Fruit fly (Drosophila melanogaster) S2 (cell line): ENCODE results near the gene PolE1.

Experiments
- CG8478 ChIP-seq: fragments of >200 bp; optimal IDR thresholded peaks from 2 replicates; lab custom pipeline; 2018
- CTCF ChIP-seq, 2 experiments: fragments of >200 bp; optimal IDR thresholded peaks; 2 replicates each; lab custom pipeline; 2018

Gene PolE1

DNA sequence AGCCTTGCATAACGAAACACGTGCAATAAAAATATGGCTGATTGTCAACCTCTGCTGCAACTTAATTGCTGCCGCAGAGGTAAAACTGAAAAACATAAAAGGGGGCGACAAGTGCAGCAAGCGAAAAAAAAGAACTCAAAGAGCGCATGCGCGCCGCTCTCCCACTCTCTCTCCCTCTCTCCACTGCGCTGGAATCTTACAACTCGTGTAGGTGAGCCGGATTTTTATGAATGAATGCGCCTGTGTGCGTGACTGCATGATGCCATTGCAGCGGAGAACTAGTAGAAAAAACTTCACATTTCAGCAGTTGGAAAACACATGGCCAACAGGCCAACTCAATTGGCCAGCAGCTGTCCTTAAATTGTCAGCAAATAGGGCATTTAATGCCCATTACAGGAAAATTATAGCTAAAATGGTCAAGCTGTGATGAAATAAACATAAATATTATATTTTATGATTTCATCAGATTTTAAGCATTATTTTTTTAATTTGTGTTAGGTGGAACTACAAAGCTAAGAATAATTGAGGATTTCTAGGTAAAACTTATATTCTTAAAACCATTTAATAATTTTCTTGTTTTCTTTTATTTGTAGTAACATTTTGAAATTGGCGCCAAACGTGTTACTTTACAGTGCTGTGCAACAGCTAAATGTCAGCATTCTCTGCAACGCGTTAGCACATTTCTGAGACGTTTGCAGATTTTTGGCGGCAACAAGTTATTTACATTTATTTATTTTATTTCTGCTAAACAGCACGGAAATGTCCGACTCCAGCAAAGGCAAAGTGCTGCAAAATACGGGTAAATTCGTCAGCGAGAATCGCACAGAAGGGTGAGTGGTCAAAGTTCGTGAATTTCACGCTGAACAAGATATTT lies at the start of gene PolE1:
Gene PolE1 (plus strand): TSS at position 697 of the 874 bp plus-strand sequence.
- no peak for TF ChIP-seq CTCF (optimal IDR thresholded peaks at IDR 0.05; lab: Kevin White, UChicago)
- TF ChIP-seq CG8478 (lab: Kevin White, UChicago): no peak

DNA sequence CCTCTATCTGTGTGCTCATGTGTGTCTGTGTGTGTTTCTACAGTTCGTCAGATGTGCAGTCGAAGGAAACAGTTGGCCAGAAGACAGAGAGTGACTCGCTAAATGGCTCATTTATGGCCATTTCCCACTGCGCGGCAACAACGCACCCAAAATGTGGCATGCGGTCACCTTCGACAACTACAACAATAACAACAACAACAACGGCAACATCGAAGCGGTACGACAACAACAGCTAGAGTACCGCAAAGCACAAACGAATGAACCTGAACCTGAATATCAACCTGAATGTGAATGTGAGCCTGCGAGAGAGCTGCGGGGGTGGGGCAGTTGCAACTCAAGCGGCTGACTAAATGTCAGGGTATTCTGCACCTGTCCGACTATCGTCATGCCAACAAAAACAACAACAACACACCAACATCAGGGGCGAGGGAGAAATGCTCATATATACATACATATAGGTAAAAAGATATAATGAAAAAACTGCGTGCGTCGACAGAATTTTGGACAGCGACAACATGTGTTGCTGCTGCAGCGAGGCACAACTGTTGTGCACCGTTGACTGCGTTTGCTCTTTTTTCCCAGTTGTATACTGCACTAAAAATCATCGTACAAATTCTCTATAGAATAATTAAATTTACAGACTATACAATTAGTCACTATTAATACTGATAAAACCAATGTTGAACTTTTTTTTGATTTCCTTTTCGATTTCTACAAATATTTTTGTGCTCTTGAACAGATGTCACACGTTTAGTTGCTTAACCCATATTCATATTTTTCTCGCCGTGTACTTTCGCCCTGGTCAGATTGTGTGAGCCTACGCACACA lies 47.6 kb upstream of the PolE1 start:
- TF ChIP-seq CTCF (optimal IDR thresholded peaks at IDR 0.05; lab: Kevin White, UChicago): no peak
- TF ChIP-seq CG8478 (lab: Kevin White, UChicago): no peak

DNA sequence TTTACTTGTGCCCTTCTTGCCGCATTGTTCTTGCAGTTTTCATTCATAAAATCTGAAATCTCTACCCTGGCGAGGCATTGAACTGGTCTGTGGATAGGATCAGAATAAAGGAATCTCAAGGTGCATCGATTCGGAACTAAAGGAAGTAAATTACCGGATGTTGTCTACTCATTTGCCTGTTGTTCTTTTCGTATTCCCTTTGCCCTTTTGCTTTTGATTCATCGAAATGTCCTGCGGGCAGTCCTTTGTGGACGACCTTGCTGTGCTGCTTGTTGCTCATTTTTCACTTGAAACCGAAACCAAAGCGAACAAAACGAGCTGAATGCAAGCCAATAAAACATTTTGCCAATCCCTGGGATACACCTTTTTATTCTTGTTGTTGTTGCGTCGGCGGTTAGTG lies 46.7 kb upstream of the PolE1 start:
- no peak for TF ChIP-seq CG8478 (lab: Kevin White, UChicago)
- no peak for TF ChIP-seq CTCF (optimal IDR thresholded peaks at IDR 0.05; lab: Kevin White, UChicago)

DNA sequence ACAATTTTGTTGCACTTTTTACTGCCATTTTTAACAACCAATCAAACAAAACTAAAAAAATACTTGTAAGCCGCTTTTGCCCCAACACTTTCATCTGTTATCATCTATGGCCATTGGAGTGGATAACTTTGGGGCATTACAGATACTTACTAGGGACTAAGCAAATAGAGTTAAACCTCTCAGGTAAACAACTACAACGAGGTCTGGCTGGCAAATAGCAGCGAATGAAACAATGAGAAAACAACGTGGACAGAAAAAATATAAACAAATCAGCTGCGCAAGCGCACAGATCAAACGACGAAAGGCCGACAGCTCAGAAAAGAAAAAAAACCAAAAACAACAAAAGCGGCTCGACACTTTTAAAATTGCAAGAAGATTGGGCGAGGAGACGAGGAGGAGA lies 45.8 kb upstream of the PolE1 start:
- TF ChIP-seq CG8478 (lab: Kevin White, UChicago) (no peak), CTCF (optimal IDR thresholded peaks at IDR 0.05; lab: Kevin White, UChicago) (no peak)

DNA sequence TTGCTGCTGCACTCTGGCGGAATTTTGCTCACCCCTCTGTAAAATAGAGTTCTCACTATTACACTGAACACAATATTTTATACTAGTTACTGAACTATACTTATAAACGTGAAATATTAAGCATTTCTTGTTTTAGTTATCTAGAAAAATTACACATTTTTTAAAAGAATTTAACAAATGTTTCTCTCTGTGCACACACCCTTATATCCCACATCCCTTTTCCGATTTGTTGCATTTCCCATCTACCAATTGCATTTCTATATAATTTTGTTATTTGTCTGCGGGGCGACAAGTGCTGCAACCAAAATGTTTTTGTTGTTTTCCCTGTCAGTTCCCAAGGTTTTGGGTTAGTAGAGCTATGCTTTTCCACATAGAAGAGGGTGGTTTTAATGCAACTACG lies 44.6 kb upstream of the PolE1 start:
- TF ChIP-seq CG8478 (lab: Kevin White, UChicago) (no peak), CTCF (optimal IDR thresholded peaks at IDR 0.05; lab: Kevin White, UChicago) (no peak)

DNA sequence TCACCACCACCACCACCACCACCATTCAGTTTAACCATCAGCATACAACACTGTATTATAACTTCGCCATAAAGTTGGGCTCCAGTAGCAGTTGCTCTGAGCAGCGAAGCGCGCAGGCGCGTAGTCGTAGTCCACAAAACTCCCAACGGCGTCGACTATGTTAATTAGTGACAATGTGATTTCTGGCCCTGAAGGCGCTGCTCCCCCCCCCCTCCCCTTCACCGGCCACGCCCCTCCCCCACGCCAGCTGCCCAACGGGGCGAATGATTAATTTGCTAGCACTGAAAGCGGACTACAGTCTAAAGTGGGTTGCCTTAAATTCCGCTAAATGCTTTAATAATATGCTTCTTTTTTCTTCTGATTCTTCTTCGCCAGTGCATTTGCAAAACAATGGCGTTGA lies 41.1 kb upstream of the PolE1 start:
- TF ChIP-seq CTCF (optimal IDR thresholded peaks at IDR 0.05; lab: Kevin White, UChicago) (no peak), CG8478 (lab: Kevin White, UChicago) (no peak)

DNA sequence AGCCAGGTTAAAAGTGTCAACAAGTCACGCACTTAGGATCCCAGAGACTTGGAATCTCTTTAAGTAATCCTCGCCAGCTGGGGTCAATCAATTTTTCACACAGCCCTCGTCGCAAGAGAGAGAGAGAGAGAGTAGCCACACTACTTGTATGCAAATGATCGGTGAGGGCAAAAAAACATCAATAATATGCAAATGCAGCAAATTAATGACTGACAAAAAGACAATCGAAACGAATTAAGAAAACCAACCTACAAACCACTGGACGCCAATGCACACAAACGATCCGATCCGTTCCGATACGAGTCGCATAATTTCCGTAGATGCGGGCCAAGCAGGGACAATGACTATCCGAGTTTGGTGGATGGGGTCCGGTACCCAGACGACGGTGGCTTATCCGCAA lies 38.2 kb upstream of the PolE1 start:
- TF ChIP-seq CG8478 (lab: Kevin White, UChicago) (no peak), CTCF (optimal IDR thresholded peaks at IDR 0.05; lab: Kevin White, UChicago) (no peak)

DNA sequence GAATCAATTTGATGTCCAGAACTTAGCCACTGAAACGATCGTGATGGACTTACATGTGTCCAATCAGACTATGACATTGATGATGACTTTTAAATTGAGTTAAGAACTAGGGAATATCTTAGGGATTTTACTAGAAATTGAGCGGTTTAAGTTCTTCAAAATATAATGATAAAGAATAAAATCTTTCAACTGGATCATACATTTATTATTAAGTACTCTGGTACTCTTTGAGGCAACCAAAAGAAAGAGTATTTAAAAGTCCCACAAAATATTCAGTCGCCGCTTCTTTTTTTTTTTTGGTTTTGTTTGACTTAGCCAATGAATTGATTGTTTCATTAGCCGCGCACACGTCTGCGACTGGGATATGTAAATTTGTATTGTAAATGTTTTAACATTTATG lies 37.8 kb upstream of the PolE1 start:
- TF ChIP-seq CG8478 (lab: Kevin White, UChicago): no peak
- no peak for TF ChIP-seq CTCF (optimal IDR thresholded peaks at IDR 0.05; lab: Kevin White, UChicago)

DNA sequence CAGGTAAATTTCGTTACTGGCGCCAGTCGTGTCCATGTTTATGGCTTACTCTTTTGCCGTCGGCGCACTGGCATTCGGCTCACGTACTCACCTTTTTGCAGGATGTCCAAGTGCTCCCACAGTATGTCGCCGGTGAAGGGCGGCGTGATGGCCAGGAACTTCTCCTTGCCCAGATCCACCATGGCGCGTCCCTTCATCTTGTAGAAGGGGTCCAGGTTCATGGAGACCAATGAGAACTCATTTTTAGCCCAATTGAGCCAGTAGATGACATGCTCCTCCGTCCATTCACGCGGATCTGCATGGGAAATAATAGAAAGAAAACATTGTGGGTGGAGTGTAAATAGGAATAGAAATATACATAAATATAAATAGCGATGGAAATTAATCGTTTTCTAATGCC lies 35.1 kb upstream of the PolE1 start:
- TF ChIP-seq CTCF (optimal IDR thresholded peaks at IDR 0.05; lab: Kevin White, UChicago) (no peak), CG8478 (lab: Kevin White, UChicago) (no peak)

DNA sequence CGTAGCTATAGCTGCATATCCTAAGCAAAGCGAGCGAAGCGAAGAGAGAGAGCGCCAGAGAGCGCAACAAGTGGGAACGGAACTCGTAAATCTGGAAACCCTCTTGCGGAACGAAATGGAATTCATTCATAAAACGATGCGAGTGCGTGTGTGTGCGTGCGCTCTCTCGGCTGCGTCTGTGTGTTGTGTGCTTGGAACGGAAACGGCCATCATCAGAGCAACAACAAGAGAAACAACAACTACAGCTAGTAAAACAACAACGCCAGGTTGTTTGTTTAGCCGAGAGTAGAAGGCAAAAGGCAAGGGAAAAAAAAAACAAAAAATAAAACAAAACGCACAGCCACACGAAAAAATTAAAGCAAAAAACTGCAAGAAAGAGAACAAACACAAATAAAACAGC lies 33.6 kb upstream of the PolE1 start:
- TF ChIP-seq CG8478 (lab: Kevin White, UChicago): no peak
- TF ChIP-seq CTCF (optimal IDR thresholded peaks at IDR 0.05; lab: Kevin White, UChicago): no peak

DNA sequence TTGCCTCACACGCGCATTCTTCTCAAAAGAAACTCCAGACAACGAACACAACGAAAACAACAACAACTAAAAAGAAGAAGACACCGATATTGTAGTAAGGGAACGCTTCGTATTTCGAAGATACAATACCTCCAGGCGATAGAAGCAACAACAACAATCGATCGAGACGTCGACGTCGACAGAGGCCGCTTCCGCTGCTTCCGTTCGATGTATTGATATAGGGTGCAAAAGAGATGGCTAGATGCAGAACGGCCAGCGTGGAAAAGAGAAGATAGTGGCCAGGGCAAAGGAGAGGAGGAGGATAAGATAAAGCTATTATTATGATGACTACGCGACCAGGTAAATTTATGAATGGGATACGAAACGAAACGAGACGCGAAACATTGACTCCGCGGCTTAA lies 32.7 kb upstream of the PolE1 start:
- peak; percentile 82 for TF ChIP-seq CG8478 (lab: Kevin White, UChicago)
- TF ChIP-seq CTCF (optimal IDR thresholded peaks at IDR 0.05; lab: Kevin White, UChicago): no peak

DNA sequence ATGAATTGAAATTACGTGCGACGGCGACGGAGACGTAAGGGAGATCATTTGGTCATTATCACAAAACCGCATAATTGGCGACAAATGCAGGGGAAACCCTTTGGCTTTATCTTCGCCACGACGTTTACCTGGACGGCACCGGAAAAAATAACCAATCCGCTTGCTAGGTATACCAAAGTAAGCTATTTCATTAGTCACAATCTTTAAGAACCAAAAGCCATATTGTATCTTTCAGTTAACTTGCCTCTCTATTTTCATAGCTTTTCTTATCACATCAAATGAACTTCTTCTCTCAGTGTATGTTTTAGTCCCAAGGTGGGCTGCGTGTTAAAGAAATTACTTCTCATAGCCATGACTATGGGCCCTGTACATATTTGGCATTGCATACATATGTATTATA lies 32.3 kb upstream of the PolE1 start:
- TF ChIP-seq CTCF (optimal IDR thresholded peaks at IDR 0.05; lab: Kevin White, UChicago) (no peak), CG8478 (lab: Kevin White, UChicago) (no peak)

DNA sequence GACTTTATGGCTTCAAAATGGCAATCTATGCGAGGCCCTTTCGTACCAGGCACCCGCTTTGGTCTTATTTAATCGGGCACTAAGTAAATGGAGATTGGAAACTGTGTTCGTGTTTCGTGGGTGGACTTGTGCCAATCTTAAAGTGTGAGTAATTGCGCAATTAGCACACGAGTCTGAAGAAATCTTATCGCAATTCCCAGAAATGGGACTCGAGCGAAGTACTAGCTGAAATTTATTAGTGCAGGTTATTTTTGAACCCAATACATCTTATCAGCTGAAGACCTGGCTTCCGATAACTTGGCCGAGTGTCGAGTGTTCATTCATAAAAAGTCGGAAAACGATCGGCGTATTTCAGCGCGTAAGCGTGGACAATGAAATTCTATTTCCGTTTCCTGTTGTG lies 31.1 kb upstream of the PolE1 start:
- TF ChIP-seq CTCF (optimal IDR thresholded peaks at IDR 0.05; lab: Kevin White, UChicago) (no peak), CG8478 (lab: Kevin White, UChicago) (no peak)

DNA sequence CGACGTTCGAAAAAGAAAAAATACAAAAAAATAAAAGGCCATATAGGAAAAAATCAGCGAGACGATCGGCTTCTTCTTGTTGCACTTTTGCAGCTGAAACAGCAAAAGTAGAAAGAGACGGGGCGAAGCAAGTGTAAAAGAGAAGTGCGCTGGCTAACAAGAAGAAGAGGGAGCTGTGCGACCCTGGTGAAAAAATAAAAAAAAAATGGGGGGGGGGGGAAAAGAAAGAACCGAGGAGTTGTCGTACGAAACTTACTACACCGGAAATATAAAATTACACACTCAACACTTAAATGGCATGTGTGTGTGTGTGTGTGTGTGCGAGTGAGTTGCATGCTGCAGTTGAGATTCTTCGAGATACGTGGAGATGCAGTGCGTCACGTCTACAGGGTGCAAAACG lies 29.0 kb upstream of the PolE1 start:
- TF ChIP-seq CG8478 (lab: Kevin White, UChicago) (no peak), CTCF (optimal IDR thresholded peaks at IDR 0.05; lab: Kevin White, UChicago) (no peak)

DNA sequence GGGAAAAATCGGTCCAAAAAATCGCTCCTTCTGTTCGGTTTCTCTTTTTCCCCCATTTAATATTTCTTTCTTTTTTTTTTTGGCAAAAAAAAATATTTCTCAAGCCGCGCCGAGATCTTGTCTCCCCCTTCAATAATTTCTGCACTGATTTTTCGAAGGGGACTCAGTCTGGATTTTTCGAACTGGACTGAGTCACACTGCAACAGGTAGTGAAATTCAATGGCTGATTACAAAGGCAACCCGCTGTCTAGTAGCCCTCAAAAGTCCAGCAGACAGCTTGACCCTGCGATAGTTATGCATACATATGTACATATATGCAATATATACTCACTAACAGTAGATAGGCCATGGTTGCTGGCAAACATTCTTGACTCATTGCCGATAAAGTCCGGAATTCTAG lies 27.7 kb upstream of the PolE1 start:
- no peak for TF ChIP-seq CTCF (optimal IDR thresholded peaks at IDR 0.05; lab: Kevin White, UChicago)
- TF ChIP-seq CG8478 (lab: Kevin White, UChicago): peak; percentile 78
